Fruit fly (Drosophila melanogaster) S2 (cell line): ENCODE measurements around the gene sad.

Experiments used
- CG8478 ChIP-seq: fragments of >200 bp; optimal IDR thresholded peaks from 2 replicates; lab custom pipeline; 2018
- CTCF ChIP-seq, 2 experiments: fragments of >200 bp; optimal IDR thresholded peaks; 2 replicates each; lab custom pipeline; 2018

Gene sad

DNA sequence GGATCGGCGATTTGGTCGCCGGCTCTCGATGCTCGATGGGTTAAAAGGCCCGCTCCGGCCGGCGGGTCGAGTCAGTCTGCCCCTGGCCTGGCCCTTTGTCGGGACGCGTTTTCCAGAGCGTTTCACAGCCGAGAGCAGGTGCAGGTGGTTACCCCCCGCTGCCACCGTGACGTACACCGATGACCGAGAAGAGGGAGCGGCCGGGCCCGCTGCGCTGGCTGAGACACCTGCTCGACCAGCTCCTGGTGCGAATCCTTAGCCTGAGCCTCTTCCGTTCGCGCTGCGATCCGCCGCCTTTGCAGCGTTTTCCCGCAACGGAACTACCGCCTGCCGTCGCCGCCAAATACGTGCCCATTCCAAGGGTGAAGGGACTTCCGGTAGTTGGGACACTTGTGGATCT, at the start of gene sad:
Gene sad, plus strand, starts transcription at position 74 of the 400 bp plus-strand sequence.
- no peak for TF ChIP-seq CTCF (optimal IDR thresholded peaks at IDR 0.05; lab: Kevin White, UChicago)
- no peak for TF ChIP-seq CG8478 (lab: Kevin White, UChicago)

DNA sequence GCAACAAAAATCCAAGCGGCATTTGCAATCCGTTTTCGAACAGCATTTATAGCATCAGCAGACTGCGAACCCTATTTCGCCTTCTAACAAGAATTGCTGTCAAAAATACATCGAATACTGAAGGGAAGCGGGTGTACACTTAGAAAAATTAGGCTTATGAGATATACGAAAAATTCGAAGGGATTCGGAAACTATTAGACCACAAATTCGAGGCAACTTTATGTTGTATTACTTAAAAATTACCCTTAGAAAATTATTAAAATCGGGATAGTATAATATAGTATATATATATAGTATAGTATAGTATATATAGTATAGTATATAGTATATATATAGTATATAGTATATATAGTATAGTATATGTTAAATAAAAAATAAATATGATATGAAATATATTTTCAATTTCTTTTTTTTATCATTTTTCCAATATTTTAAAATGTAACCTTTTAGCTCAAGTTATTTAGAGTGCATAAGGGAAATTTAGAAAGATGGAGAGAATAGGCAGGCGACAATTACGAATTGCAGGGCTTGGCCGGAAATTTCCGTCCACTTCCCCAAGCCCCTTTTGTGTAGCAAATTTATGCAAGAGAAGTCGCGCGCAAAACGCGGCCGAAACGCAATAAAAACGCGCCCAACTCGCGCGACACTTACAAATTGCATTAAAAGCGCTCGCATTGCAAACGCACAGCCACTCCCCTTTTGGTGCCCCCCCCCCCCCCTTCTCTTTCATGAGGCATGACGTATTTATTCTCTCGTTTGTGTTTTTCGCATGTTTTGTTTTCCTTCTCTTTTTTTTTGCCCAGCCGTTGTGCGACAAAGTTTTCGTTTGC, 46.1 kb upstream of the sad start:
- no peak for TF ChIP-seq CG8478 (lab: Kevin White, UChicago)
- TF ChIP-seq CTCF (optimal IDR thresholded peaks at IDR 0.05; lab: Kevin White, UChicago): no peak

dm6 chr3R:11833406-11833805, 43.6 kb upstream of the sad start:
- TF ChIP-seq CTCF (optimal IDR thresholded peaks at IDR 0.05; lab: Kevin White, UChicago) (no peak), CG8478 (lab: Kevin White, UChicago) (no peak)

DNA sequence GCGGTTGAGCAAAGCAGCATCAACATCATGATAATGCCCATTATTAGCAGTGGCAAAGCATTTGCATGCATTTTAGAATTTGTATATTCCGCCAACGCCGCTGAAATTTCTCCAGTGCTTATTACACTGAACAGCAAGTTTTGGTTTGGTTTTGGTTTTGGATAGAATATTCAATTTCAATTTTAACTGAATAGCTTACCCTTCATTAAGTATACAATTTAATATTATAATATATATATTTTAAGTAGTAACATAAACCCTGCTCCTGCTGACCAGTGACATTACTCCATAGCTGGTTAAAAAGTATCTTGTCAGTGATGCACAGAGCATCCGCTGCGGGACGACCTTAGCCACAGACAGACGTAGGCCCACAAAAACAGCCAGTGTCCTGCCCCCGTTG, 29.7 kb upstream of the sad start:
- TF ChIP-seq CG8478 (lab: Kevin White, UChicago) (no peak), CTCF (optimal IDR thresholded peaks at IDR 0.05; lab: Kevin White, UChicago) (no peak)

dm6 chr3R:11849378-11850249, 27.4 kb upstream of the sad start:
- TF ChIP-seq CTCF (optimal IDR thresholded peaks at IDR 0.05; lab: Kevin White, UChicago) (no peak), CG8478 (lab: Kevin White, UChicago) (no peak)

DNA sequence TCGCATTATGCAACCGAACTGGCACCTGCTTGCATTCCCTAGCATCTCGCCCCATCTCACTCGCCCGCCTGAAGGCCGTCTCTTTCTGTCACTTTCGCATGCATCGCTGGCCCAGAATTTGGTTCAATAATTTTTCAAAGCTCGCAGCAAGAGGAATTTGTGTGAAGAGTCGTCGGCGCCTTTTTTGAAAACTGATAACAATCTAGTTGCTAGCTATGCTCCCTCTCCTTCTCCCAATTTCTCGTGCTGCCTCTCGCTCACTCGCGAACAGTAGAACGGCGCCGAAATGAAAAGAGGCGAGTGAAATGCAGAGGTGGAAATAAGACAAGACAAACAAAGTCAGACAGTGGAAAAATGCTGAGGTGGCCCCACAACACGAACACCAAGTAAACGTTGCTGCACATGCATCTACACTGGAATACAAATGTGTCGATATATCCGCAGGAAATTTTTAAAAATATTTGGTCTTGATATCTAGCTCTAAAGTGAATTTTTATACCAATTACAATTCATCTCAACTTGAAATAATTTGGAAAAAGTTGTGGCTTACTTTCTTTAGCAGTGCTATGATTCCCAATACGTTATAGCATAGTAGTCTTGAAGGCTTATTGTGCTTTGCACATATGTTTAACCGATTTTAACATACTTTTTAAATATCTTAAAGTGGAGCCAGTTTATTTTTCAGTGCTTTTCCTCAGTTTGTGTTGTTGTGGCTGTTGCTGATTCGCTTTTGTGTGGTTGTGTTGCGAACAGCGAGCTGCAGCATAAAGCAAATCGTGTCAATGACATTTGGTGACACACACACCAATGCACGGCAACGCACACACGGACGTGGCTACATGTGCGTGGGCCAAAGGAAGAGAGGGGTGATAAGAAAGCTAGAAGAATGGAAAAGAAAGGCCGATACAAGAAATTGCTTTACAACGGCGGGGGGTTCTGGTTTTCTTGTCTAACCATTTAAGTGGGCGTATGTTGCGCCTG, 25.8 kb upstream of the sad start:
- TF ChIP-seq CTCF (optimal IDR thresholded peaks at IDR 0.05; lab: Kevin White, UChicago) (no peak), CG8478 (lab: Kevin White, UChicago) (no peak)

- TF ChIP-seq CG8478 (lab: Kevin White, UChicago) (no peak), CTCF (optimal IDR thresholded peaks at IDR 0.05; lab: Kevin White, UChicago) (no peak)
Measured at dm6 chr3R:11851939-11852338, 25.1 kb upstream of the sad start.

DNA sequence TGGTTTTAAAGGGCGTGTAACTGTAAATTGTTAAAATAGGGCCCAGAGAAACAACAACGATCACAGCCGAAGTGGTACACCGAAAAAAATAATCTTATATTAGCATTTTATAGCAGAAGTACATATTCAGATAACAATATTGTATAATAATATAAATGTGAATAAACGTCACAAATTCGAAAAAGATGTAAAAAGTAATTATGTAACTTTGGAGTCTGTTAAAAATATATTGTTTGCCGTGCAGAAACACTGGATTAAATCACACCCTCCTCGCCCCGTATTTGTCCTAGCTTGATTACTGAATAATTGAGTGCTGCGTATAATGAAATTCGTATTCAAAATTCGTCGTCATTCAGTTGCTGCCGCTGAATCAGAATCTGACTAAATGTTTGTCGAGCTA, 21.9 kb upstream of the sad start:
- TF ChIP-seq CG8478 (lab: Kevin White, UChicago) (no peak), CTCF (optimal IDR thresholded peaks at IDR 0.05; lab: Kevin White, UChicago) (no peak)

dm6 chr3R:11856295-11856694, 20.7 kb upstream of the sad start:
- TF ChIP-seq CG8478 (lab: Kevin White, UChicago) (no peak), CTCF (optimal IDR thresholded peaks at IDR 0.05; lab: Kevin White, UChicago) (no peak)

DNA sequence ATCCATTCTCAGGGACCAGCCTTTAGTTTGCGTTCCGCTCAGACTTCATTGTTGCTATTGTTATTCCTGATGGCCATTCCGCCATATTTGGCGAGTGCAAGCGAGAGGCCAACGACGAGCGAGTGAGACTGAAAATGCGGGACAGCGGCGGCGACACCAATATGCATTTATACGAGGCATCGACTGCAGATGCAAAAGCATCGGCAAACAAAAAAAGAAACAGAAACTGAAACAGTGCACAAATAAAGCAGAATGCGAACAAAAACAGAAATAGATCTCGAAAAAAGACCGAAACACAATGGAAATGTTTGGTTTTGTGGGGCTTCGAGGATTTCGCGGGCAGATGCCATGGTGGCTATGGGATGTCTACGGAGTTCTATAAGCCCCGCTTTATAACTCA, 17.9 kb upstream of the sad start:
- TF ChIP-seq CTCF (optimal IDR thresholded peaks at IDR 0.05; lab: Kevin White, UChicago) (no peak), CG8478 (lab: Kevin White, UChicago) (no peak)

dm6 chr3R:11859534-11860254, 17.3 kb upstream of the sad start:
- TF ChIP-seq CTCF (optimal IDR thresholded peaks at IDR 0.05; lab: Kevin White, UChicago) (no peak), CG8478 (lab: Kevin White, UChicago) (no peak)

DNA sequence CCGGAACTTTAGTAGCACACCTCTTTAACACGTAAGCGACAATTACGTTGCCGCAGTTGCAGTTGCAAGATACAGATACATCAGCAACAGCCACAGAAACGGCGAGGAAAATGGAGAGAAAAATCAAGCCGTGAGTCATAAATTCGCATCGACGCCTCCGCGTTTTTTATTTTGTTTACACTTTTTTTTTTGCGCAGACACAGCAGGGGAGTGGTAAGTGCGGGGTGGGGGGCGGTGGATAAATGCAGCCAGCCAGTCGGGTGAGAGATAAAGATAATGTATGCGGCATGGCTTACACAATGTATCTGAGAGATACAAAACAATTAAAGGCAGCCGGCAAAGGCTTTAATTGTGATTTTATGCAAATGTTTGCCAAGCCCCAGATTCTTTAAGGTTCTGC, 11.9 kb upstream of the sad start:
- TF ChIP-seq CTCF (optimal IDR thresholded peaks at IDR 0.05; lab: Kevin White, UChicago): no peak
- no peak for TF ChIP-seq CG8478 (lab: Kevin White, UChicago)

dm6 chr3R:11868562-11868961, 8.5 kb upstream of the sad start:
- TF ChIP-seq CG8478 (lab: Kevin White, UChicago) (no peak), CTCF (optimal IDR thresholded peaks at IDR 0.05; lab: Kevin White, UChicago) (no peak)
